Worm (Caenorhabditis elegans): ENCODE data around the gene aos-1.

The aos-1 gene

ce11 chrV:10083999-10084468 is 46.1 kb downstream of the aos-1 start, which contains the start of gene nhr-12:
nhr-12 (minus strand) TSS chrV:10084049.
- TF ChIP-seq F37D6.2 (tag; optimal IDR thresholded peaks at IDR 0.05) = no peak
- TF ChIP-seq unc-130 (GFP tag; optimal IDR thresholded peaks at IDR 0.05) = no peak
- TF ChIP-seq nhr-41 (GFP tag; IDR thresholded peaks at IDR 0.05) = no peak
- 0 out of 2 replicates have a peak, but pooled peaks have one; percentile 22 for TF ChIP-seq dmd-6 (GFP tag; IDR thresholded peaks at IDR 0.05)
- no peak for TF ChIP-seq mdl-1 (tag; optimal IDR thresholded peaks at IDR 0.05)
- TF ChIP-seq Y75B8A.6 (GFP tag; IDR thresholded peaks at IDR 0.05) = no peak
- TF ChIP-seq saeg-2 (GFP tag; IDR thresholded peaks at IDR 0.05) = no peak
- TF ChIP-seq dve-1 (tag; optimal IDR thresholded peaks at IDR 0.05; ENCODE audit: insufficient read depth) = peak; percentile 65
- no peak for TF ChIP-seq daf-16 (GFP tag; optimal IDR thresholded peaks at IDR 0.05)
- peak; percentile 59 for TF ChIP-seq daf-16 (tag; optimal IDR thresholded peaks at IDR 0.05)
- TF ChIP-seq nhr-6 (tag; optimal IDR thresholded peaks at IDR 0.05) = no peak
- no peak for TF ChIP-seq nhr-48 (tag; optimal IDR thresholded peaks at IDR 0.05)
- no peak for TF ChIP-seq snpc-4 (tag; optimal IDR thresholded peaks at IDR 0.05)
- peak; percentile 0 for TF ChIP-seq nhr-11 (tag; optimal IDR thresholded peaks at IDR 0.05)
- peak in 1 of 2 experiments; percentile 10 for TF ChIP-seq unc-62 (GFP tag; optimal IDR thresholded peaks at IDR 0.05 in 1 of 2)
- TF ChIP-seq unc-62 (tag; optimal IDR thresholded peaks at IDR 0.05) = no peak
- TF ChIP-seq nhr-102 (tag; optimal IDR thresholded peaks at IDR 0.05) = peak; percentile 10
- TF ChIP-seq arid-1 (GFP tag; conservative IDR thresholded peaks at IDR 0.05) = no peak
- no peak for TF ChIP-seq aha-1 (tag)
- TF ChIP-seq tag-97 (GFP tag; IDR thresholded peaks at IDR 0.05) = no peak
- TF ChIP-seq duxl-1 (tag; optimal IDR thresholded peaks at IDR 0.05; ENCODE audit: poor library complexity) = no peak
- no peak for TF ChIP-seq ZK546.5 (tag; optimal IDR thresholded peaks at IDR 0.05)
- TF ChIP-seq nhr-28 (tag; optimal IDR thresholded peaks at IDR 0.05) = peak; percentile 91
- no peak for TF ChIP-seq aly-2 (tag; optimal IDR thresholded peaks at IDR 0.05)
- TF ChIP-seq Y5F2A.4 (GFP tag; optimal IDR thresholded peaks at IDR 0.05) = no peak

ce11 chrV:10081636-10082035 is 48.5 kb downstream of the aos-1 start, which contains the start of gene nhr-205:
nhr-205 (minus strand) TSS chrV:10081776.
- TF ChIP-seq ceh-82 (tag; optimal IDR thresholded peaks at IDR 0.05) (no peak), nhr-77 (tag; optimal IDR thresholded peaks at IDR 0.05) (peak; percentile 89), nhr-28 (tag; optimal IDR thresholded peaks at IDR 0.05) (peak; percentile 89)

DNA sequence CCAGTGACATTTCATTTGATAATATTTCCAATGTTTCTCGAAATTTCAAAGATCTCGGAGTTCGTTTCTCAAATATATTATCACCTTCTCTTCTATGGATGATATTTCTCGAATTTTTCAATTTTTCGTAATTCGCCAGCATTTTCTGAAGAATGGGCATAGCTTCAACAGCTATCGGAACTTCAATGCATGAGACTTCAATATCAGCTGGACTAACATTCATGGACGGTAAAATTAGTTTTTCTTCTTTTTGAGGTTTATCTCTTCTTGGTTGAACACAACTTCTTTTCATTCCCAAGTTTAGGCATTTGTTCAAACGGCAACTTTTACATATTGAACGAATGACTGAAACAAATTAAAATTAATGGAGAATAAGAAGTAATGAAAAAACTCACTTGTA is 49.2 kb downstream of the aos-1 start:
- TF ChIP-seq unc-62 (GFP tag; optimal IDR thresholded peaks at IDR 0.05 in 1 of 2) (peak in 1 of 2 experiments; percentile 94), unc-62 (tag; optimal IDR thresholded peaks at IDR 0.05) (no peak), nhr-25 (tag; optimal IDR thresholded peaks at IDR 0.05; ENCODE audit: borderline replicate concordance, insufficient read depth) (no peak)

DNA sequence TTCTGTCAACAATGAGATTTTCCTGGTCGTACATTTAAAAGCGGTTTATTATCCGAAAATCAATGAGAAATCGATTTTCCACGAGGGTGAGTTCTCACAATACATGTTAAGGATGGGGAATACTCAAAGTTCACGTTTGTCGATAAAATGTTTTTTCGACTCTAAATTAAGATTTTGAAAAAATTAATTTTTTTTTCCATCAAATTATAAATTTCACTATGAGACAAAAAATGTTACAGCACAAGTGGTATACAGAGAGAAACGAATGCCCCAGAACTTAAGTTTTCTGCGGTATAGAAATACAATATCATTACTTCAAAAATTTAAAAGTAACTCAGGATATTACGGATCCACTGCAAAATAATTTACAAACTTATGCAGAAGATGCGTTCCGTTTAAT is 51.9 kb downstream of the aos-1 start, which contains the start of gene R04B5.1:
R04B5.1 (minus strand) TSS at position 101 of the 400 bp plus-strand sequence.
- TF ChIP-seq jun-1 (tag; optimal IDR thresholded peaks at IDR 0.05) = no peak
- no peak for TF ChIP-seq daf-16 (GFP tag; optimal IDR thresholded peaks at IDR 0.05)
- TF ChIP-seq daf-16 (tag; optimal IDR thresholded peaks at IDR 0.05) = no peak
- TF ChIP-seq skn-1 (tag; optimal IDR thresholded peaks at IDR 0.05) = no peak
- TF ChIP-seq egl-43 (GFP tag; IDR thresholded peaks at IDR 0.05) = no peak
- TF ChIP-seq Y48G9A.11 (GFP tag; IDR thresholded peaks at IDR 0.05) = no peak
- no peak for TF ChIP-seq snpc-4 (tag; optimal IDR thresholded peaks at IDR 0.05)
- no peak for TF ChIP-seq R02D3.7 (tag; optimal IDR thresholded peaks at IDR 0.05)
- TF ChIP-seq ceh-28 (tag; optimal IDR thresholded peaks at IDR 0.05) = no peak
- TF ChIP-seq lin-15B (tag; optimal IDR thresholded peaks at IDR 0.05) = no peak
- no peak for TF ChIP-seq nhr-42 (GFP tag; IDR thresholded peaks at IDR 0.05)
- no peak for TF ChIP-seq vab-7 (GFP tag; IDR thresholded peaks at IDR 0.05)
- no peak for TF ChIP-seq dmd-8 (GFP tag; IDR thresholded peaks at IDR 0.05)
- no peak for TF ChIP-seq hif-1 (tag; optimal IDR thresholded peaks at IDR 0.05)
- no peak for TF ChIP-seq aly-2 (tag; optimal IDR thresholded peaks at IDR 0.05)
- TF ChIP-seq arid-1 (GFP tag; conservative IDR thresholded peaks at IDR 0.05) = no peak
- TF ChIP-seq dpl-1 (GFP tag; optimal IDR thresholded peaks at IDR 0.05) = no peak
- no peak for TF ChIP-seq attf-4 (tag; optimal IDR thresholded peaks at IDR 0.05)

Measured in whole organism, L4 larva.